Fruit fly (Drosophila melanogaster) whole organism, prepupa: ENCODE data around the gene Smr.

Experiments used
- Blimp-1 ChIP-seq: fragments of 200-800 bp; sonication (Bioruptor generic); optimal IDR thresholded peaks from 3 replicates; lab custom pipeline; 2017; ENCODE audit warnings: missing biosample characterization, missing genetic modification characterization, mild to moderate bottlenecking, moderate library complexity, missing genetic modification reagents
- CG11762 ChIP-seq: fragments of 200-800 bp; sonication (Bioruptor generic); optimal IDR thresholded peaks from 3 replicates; lab custom pipeline; 2016; ENCODE audit warnings: missing biosample characterization, missing genetic modification characterization; ENCODE audit not compliant: insufficient read depth
- CG15336 ChIP-seq: fragments of 200-800 bp; sonication (Bioruptor generic); IDR thresholded peaks from 2 replicates; pipeline ENCODE4 v1.3.6; 2022; ENCODE audit warnings: missing biosample characterization, missing genetic modification characterization
- CG1621 ChIP-seq: fragments of 200-800 bp; sonication (Bioruptor generic); optimal IDR thresholded peaks from 3 replicates; lab custom pipeline; 2018; ENCODE audit warnings: missing biosample characterization, mild to moderate bottlenecking, missing genetic modification characterization
- CG3032 ChIP-seq: fragments of 200-800 bp; optimal IDR thresholded peaks from 2 replicates; lab custom pipeline; 2019; ENCODE audit warnings: missing biosample characterization, mild to moderate bottlenecking, missing genetic modification characterization, moderate library complexity
- CG31627 ChIP-seq: fragments of 200-800 bp; sonication (Bioruptor generic); optimal IDR thresholded peaks from 3 replicates; lab custom pipeline; 2016; ENCODE audit warnings: missing biosample characterization, missing genetic modification characterization
- CG32006 ChIP-seq: fragments of 200-800 bp; sonication (Bioruptor generic); optimal IDR thresholded peaks from 3 replicates; lab custom pipeline; 2017; ENCODE audit warnings: missing biosample characterization, mild to moderate bottlenecking, missing genetic modification characterization
- CG6163 ChIP-seq: fragments of 200-800 bp; sonication (Bioruptor generic); IDR thresholded peaks from 3 replicates; pipeline ENCODE4 v1.3.6; 2022; ENCODE audit warnings: missing biosample characterization, missing genetic modification characterization
- CG6808 ChIP-seq: fragments of 200-800 bp; sonication (Bioruptor generic); optimal IDR thresholded peaks from 3 replicates; lab custom pipeline; 2017; ENCODE audit warnings: missing biosample characterization, missing genetic modification characterization, mild to moderate bottlenecking, moderate library complexity, missing genetic modification reagents
- CG8119 ChIP-seq: fragments of 200-800 bp; sonication (Bioruptor generic); IDR thresholded peaks from 3 replicates; pipeline ENCODE4 v1.3.6; 2022; ENCODE audit warnings: missing biosample characterization, missing genetic modification characterization
- CG8632 ChIP-seq: fragments of 200-800 bp; sonication (Bioruptor generic); optimal IDR thresholded peaks from 3 replicates; lab custom pipeline; 2016; ENCODE audit warnings: missing biosample characterization, missing genetic modification characterization
- CG9139 ChIP-seq: fragments of 200-800 bp; sonication (Bioruptor generic); optimal IDR thresholded peaks from 3 replicates; lab custom pipeline; 2017; ENCODE audit warnings: missing biosample characterization, mild to moderate bottlenecking, missing genetic modification characterization
- Eip75B ChIP-seq: fragments of 200-800 bp; sonication (Bioruptor generic); optimal IDR thresholded peaks from 3 replicates; lab custom pipeline; 2016; ENCODE audit warnings: missing biosample characterization, missing genetic modification characterization
- Eip93F ChIP-seq: fragments of 200-800 bp; sonication (Bioruptor generic); optimal IDR thresholded peaks from 2 replicates; lab custom pipeline; 2016; ENCODE audit warnings: missing biosample characterization, mild to moderate bottlenecking, missing genetic modification characterization
- Gug ChIP-seq: fragments of 200-800 bp; sonication (Bioruptor generic); IDR thresholded peaks from 2 replicates; pipeline ENCODE4 v1.3.6; 2022; ENCODE audit warnings: missing biosample characterization, missing genetic modification characterization
- Hr39 ChIP-seq: fragments of 200-800 bp; sonication (Bioruptor generic); optimal IDR thresholded peaks from 2 replicates; lab custom pipeline; 2016; ENCODE audit warnings: missing biosample characterization, missing genetic modification characterization
- Lpt ChIP-seq: fragments of 200-800 bp; sonication (Bioruptor generic); optimal IDR thresholded peaks from 3 replicates; lab custom pipeline; 2016; ENCODE audit warnings: missing biosample characterization, missing genetic modification characterization
- Smox ChIP-seq: fragments of 200-800 bp; sonication (Bioruptor generic); optimal IDR thresholded peaks from 3 replicates; lab custom pipeline; 2016; ENCODE audit warnings: missing biosample characterization, missing genetic modification characterization
- cyc ChIP-seq: fragments of 200-800 bp; sonication (Bioruptor generic); optimal IDR thresholded peaks from 3 replicates; lab custom pipeline; 2016; ENCODE audit warnings: missing biosample characterization, missing genetic modification characterization
- dsx ChIP-seq: fragments of 200-800 bp; optimal IDR thresholded peaks from 3 replicates; lab custom pipeline; 2019; ENCODE audit warnings: missing biosample characterization, mild to moderate bottlenecking, missing genetic modification characterization, moderate library complexity; ENCODE audit not compliant: poor library complexity, severe bottlenecking
- eg ChIP-seq: fragments of 200-800 bp; sonication (Bioruptor generic); IDR thresholded peaks from 3 replicates; pipeline ENCODE4 v1.3.6; 2022; ENCODE audit warnings: missing biosample characterization, missing genetic modification characterization
- fd85E ChIP-seq: fragments of 200-800 bp; sonication (Bioruptor generic); optimal IDR thresholded peaks from 3 replicates; lab custom pipeline; 2016; ENCODE audit warnings: missing biosample characterization, missing genetic modification characterization
- fkh ChIP-seq: fragments of 200-800 bp; sonication (Bioruptor generic); optimal IDR thresholded peaks from 3 replicates; lab custom pipeline; 2017; ENCODE audit warnings: missing biosample characterization, mild to moderate bottlenecking, missing genetic modification characterization, moderate library complexity
- salr ChIP-seq, 2 experiments: fragments of 200-800 bp; sonication (Bioruptor generic); optimal IDR thresholded peaks; 3 replicates each; lab custom pipeline; 2016 to 2018; ENCODE audit warnings: missing biosample characterization in 2 of 2, missing genetic modification characterization in 2 of 2, mild to moderate bottlenecking in 1 of 2
- ss ChIP-seq, 2 experiments: fragments of 200-800 bp; sonication (Bioruptor generic); optimal IDR thresholded peaks; 2 replicates in 1 of 2; 3 replicates in 1 of 2; lab custom pipeline; 2017 to 2018; ENCODE audit warnings: mild to moderate bottlenecking in 2 of 2, missing biosample characterization in 2 of 2, missing genetic modification characterization in 2 of 2, moderate library complexity in 1 of 2
- svp ChIP-seq: fragments of 200-800 bp; sonication (Bioruptor generic); peaks from one replicate; lab custom pipeline; 2016; ENCODE audit warnings: missing biosample characterization, missing genetic modification characterization
- vri ChIP-seq: fragments of 200-800 bp; sonication (Bioruptor generic); optimal IDR thresholded peaks from 3 replicates; lab custom pipeline; 2016; ENCODE audit warnings: missing biosample characterization, mild to moderate bottlenecking, missing genetic modification characterization

Smr gene

dm6 chrX:12743296-12743695, 878 bp upstream of the Smr start:
- TF ChIP-seq CG15336 (GFP tag; lab: Robert Waterston, UW) (peak; percentile 28), eg (GFP tag; lab: Robert Waterston, UW) (peak; percentile 88), CG8119 (GFP tag; lab: Robert Waterston, UW) (peak; percentile 56; the same call in 2 of the 3 replicates), dsx (no peak), ss (GFP tag; optimal IDR thresholded peaks at IDR 0.05; lab: Kevin White, UChicago) (peak in 1 of 2 experiments; percentile 18), CG6163 (GFP tag; lab: Robert Waterston, UW) (peak; percentile 73), CG8632 (GFP tag; lab: Kevin White, UChicago) (no peak), Gug (GFP tag; lab: Robert Waterston, UW) (0 out of 2 replicates have a peak, but pooled peaks have one; percentile 24)

- TF ChIP-seq fd85E (GFP tag; lab: Kevin White, UChicago) (no peak), cyc (GFP tag; lab: Kevin White, UChicago) (no peak), Eip93F (GFP tag; lab: Kevin White, UChicago) (no peak), CG31627 (GFP tag; lab: Kevin White, UChicago) (no peak), Eip75B (GFP tag; lab: Kevin White, UChicago) (no peak), Hr39 (GFP tag; lab: Kevin White, UChicago) (no peak), svp (GFP tag; lab: Kevin White, UChicago) (peak; percentile 34), CG6808 (GFP tag; lab: Kevin White, UChicago) (peak; percentile 13), salr (GFP tag; optimal IDR thresholded peaks at IDR 0.05; lab: Kevin White, UChicago) (no peak), CG15336 (GFP tag; lab: Robert Waterston, UW) (peak; percentile 1; the same call in 1 of the 2 replicates), fkh (no peak)
Measured at dm6 chrX:12742651-12743020, 218 bp upstream of the Smr start.

DNA sequence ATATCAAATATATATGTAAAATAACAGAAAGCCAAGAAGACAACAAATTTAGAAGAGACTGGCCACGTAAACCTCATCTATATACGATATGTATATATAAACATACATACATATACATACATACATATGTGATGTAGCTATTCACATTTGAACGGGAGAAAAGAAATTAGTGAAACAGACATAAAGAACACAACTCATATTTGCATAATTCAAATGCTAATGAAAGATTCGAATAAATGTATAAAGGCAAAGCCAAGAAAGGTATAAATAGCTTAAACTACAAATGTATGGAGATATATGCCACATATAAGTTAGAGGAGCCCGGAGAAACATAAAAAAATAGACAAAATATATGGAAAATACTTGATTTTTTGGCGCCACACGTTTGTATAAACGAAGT, 2.0 kb downstream of the Smr start:
- TF ChIP-seq fd85E (GFP tag; lab: Kevin White, UChicago) (no peak), CG6808 (GFP tag; lab: Kevin White, UChicago) (no peak)
- TF ChIP-seq, all 60 proteins: peak for 0

DNA sequence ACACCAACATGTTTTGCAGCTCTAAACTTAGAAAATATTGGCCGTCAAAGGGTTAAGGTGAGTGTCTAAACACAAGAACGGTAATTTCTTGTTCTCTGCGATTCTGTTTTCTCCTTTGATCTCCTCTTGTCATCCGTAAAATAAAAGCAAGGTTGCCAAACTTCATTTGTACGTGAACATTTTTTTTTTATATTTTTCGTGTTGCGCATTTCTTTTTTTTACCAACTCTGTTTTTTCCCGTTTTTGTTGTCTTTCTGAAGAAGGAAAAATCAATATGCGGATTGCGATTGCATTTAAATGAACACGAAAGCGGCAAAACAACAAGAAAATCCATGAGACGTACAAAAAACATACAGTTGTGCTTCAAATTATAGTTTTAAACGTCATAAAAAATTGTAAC, 2.6 kb downstream of the Smr start:
- TF ChIP-seq Smox (GFP tag; lab: Kevin White, UChicago) (peak; percentile 22), ss (GFP tag; optimal IDR thresholded peaks at IDR 0.05; lab: Kevin White, UChicago) (peak in 1 of 2 experiments; percentile 24), svp (GFP tag; lab: Kevin White, UChicago) (peak; percentile 42), CG3032 (tag; lab: Kevin White, UChicago) (no peak), CG6163 (GFP tag; lab: Robert Waterston, UW) (peak; percentile 50; the same call in 2 of the 3 replicates)

- peak; percentile 18 for TF ChIP-seq vri
- no peak for TF ChIP-seq eg (GFP tag; lab: Robert Waterston, UW)
- TF ChIP-seq CG1621 (tag; lab: Kevin White, UChicago): peak; percentile 7
- TF ChIP-seq svp (GFP tag; lab: Kevin White, UChicago): peak; percentile 70
- TF ChIP-seq CG6808 (GFP tag; lab: Kevin White, UChicago): peak; percentile 30
- peak; percentile 66 for TF ChIP-seq fkh
- no peak for TF ChIP-seq salr (GFP tag; optimal IDR thresholded peaks at IDR 0.05; lab: Kevin White, UChicago)
- 0 out of 2 replicates have a peak, but pooled peaks have one; percentile 28 for TF ChIP-seq CG15336 (GFP tag; lab: Robert Waterston, UW)
- no peak for TF ChIP-seq CG32006 (GFP tag; lab: Kevin White, UChicago)
- TF ChIP-seq Eip75B (GFP tag; lab: Kevin White, UChicago): peak; percentile 1
- TF ChIP-seq dsx: peak; percentile 41
- peak; percentile 40 for TF ChIP-seq CG9139
- peak; percentile 65 for TF ChIP-seq CG6163 (GFP tag; lab: Robert Waterston, UW)
- TF ChIP-seq CG8119 (GFP tag; lab: Robert Waterston, UW): 0 out of 3 replicates have a peak, but pooled peaks have one; percentile 16
- peak in 1 of 2 experiments; percentile 43 for TF ChIP-seq ss (GFP tag; optimal IDR thresholded peaks at IDR 0.05; lab: Kevin White, UChicago)
- no peak for TF ChIP-seq CG11762 (GFP tag; lab: Kevin White, UChicago)
- TF ChIP-seq Blimp-1 (GFP tag; lab: Kevin White, UChicago): peak; percentile 24
- TF ChIP-seq Lpt (GFP tag; lab: Kevin White, UChicago): peak; percentile 11
Measured at dm6 chrX:12739047-12739446, 3.4 kb downstream of the Smr start.
